Worm (Caenorhabditis elegans): ENCODE data around the gene F41H8.1.

The F41H8.1 gene

DNA sequence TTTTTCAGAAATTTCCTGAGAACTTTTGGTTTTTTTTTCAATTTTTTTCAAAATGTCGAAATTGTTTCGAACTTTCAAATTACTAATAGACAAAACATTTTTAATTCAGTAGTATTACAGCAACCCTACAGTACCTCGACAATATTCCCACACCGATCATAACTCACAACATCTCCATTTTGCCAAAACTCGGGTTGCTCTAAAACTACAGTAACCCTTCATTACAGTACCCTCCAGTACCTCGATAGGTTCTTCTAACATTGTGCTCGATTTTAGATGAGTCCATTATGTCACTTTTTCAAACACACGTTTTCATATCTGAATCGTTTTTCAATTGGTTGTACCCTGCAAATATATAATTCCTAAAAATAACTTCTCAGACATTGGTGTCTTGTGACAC, 15.6 kb downstream of the F41H8.1 start:
- peak; percentile 52 for TF ChIP-seq nhr-85 (tag)
- no peak for TF ChIP-seq swsn-7 (tag; optimal IDR thresholded peaks at IDR 0.05)
- TF ChIP-seq nhr-28 (tag; optimal IDR thresholded peaks at IDR 0.05), result no peak
- TF ChIP-seq tbx-2 (tag; optimal IDR thresholded peaks at IDR 0.05), result no peak
- TF ChIP-seq alr-1 (tag; optimal IDR thresholded peaks at IDR 0.05; ENCODE audit: borderline replicate concordance), result no peak
- TF ChIP-seq egl-27 (tag; optimal IDR thresholded peaks at IDR 0.05), result no peak
- TF ChIP-seq ceh-63 (GFP tag; optimal IDR thresholded peaks at IDR 0.05), result no peak
- TF ChIP-seq fkh-10 (GFP tag; optimal IDR thresholded peaks at IDR 0.05), result no peak
- TF ChIP-seq zip-4 (GFP tag; optimal IDR thresholded peaks at IDR 0.05), result no peak
- TF ChIP-seq unc-98 (GFP tag; IDR thresholded peaks at IDR 0.05), result no peak
- no peak for TF ChIP-seq rnt-1 (tag; optimal IDR thresholded peaks at IDR 0.05)
- no peak for TF ChIP-seq lin-39 (tag; optimal IDR thresholded peaks at IDR 0.05)
- no peak for TF ChIP-seq efl-1 (optimal IDR thresholded peaks at IDR 0.05)
- peak in 1 of 2 experiments; percentile 56 for TF ChIP-seq efl-1 (GFP tag; optimal IDR thresholded peaks at IDR 0.05 in 1 of 2)
- TF ChIP-seq lin-13 (GFP tag; optimal IDR thresholded peaks at IDR 0.05), result no peak

DNA sequence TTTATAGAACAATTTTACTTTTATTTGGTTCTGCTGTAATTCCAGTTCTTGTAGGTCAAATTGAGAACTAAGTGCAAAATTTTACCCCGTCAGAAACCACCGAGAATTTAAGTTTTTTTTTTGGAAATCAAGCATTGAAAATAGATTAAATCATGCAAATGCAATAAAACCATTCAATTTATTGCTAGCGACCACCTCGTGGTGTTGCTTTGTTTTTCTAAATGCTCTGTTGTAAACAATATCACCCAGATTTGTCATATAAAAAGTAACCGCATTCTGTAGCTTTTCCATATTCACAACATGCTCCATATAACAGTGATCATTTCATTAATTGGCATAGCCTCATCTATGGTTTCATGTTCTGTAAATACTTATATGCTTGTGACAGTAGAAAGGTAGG, 16.0 kb downstream of the F41H8.1 start, which contains the start of gene srbc-12:
TSS of gene srbc-12 (plus strand) at position 301 of the 400 bp plus-strand sequence.
- no peak for TF ChIP-seq zag-1 (tag; optimal IDR thresholded peaks at IDR 0.05)
- no peak for TF ChIP-seq ceh-8 (GFP tag; optimal IDR thresholded peaks at IDR 0.05)
- no peak for TF ChIP-seq Y116A8C.19 (tag; optimal IDR thresholded peaks at IDR 0.05; ENCODE audit: borderline replicate concordance)
- TF ChIP-seq hpl-2 (GFP tag; optimal IDR thresholded peaks at IDR 0.05), result no peak
- no peak for TF ChIP-seq fkh-10 (GFP tag; optimal IDR thresholded peaks at IDR 0.05)
- TF ChIP-seq elt-2 (tag; optimal IDR thresholded peaks at IDR 0.05), result no peak
- no peak for TF ChIP-seq zip-4 (GFP tag; optimal IDR thresholded peaks at IDR 0.05)
- no peak for TF ChIP-seq unc-130 (tag; optimal IDR thresholded peaks at IDR 0.05)
- no peak for TF ChIP-seq nhr-76 (tag; optimal IDR thresholded peaks at IDR 0.05)
- TF ChIP-seq dpl-1 (GFP tag; optimal IDR thresholded peaks at IDR 0.05), result no peak
- no peak for TF ChIP-seq egl-27 (tag; optimal IDR thresholded peaks at IDR 0.05)
- no peak for TF ChIP-seq snpc-4 (tag; optimal IDR thresholded peaks at IDR 0.05)
- no peak for TF ChIP-seq efl-3 (GFP tag; optimal IDR thresholded peaks at IDR 0.05)
- no peak for TF ChIP-seq ceh-88 (GFP tag; IDR thresholded peaks at IDR 0.05)
- no peak for TF ChIP-seq lin-14 (GFP tag; optimal IDR thresholded peaks at IDR 0.05)

DNA sequence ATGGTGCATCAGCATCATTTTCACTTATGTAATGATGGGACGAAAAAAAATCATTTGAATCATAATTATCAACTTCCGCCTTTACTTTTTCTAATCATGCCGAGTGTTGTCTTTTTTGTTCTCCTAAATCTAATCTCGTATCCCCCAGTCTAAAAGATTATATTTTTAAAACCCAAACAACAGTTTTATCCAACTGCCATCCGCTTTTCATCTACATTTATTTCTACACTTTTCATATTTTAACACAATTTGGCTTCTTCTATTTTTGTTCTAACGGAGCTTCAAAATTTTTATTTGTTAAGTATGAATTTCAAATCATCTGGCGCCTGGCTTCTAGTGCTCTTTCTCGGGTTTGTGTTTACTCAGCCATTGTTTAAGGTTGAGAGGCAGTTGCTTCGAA, 18.7 kb downstream of the F41H8.1 start, which contains the start of gene K09C6.3:
TSS of gene K09C6.3 (plus strand) at position 301 of the 400 bp plus-strand sequence.
- TF ChIP-seq lin-15B (tag; optimal IDR thresholded peaks at IDR 0.05) (no peak), pag-3 (tag; optimal IDR thresholded peaks at IDR 0.05; ENCODE audit: borderline replicate concordance, insufficient read depth) (no peak), snpc-4 (tag; optimal IDR thresholded peaks at IDR 0.05) (no peak), F16B12.6 (tag; optimal IDR thresholded peaks at IDR 0.05) (no peak), ceh-8 (GFP tag; optimal IDR thresholded peaks at IDR 0.05) (no peak), zip-4 (GFP tag; optimal IDR thresholded peaks at IDR 0.05) (no peak), Y116A8C.19 (tag; optimal IDR thresholded peaks at IDR 0.05; ENCODE audit: borderline replicate concordance) (no peak), nhr-85 (tag) (no peak)

DNA sequence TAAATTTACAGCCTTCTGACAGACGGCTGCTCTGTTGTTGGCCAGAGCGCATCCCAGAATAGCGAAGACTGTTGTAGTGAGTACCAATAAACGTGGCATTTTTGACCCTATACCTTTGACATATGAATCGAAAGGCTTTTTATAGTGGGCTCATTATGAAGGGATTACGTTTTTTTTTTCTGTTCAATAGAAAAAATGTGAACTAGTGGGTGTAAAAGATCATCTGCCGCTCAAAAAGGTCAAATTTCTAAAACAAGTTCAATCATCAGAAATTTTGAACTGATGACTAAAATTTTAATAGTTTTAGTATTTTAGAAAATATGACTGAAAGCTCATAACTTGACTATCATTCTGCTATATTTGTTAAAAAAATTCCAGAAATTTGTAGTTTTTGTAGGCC, 21.5 kb downstream of the F41H8.1 start, which contains the start of gene K09C6.9:
TSS of gene K09C6.9 (minus strand) at position 101 of the 400 bp plus-strand sequence.
- TF ChIP-seq pqm-1 (tag; optimal IDR thresholded peaks at IDR 0.05) (no peak), rnt-1 (tag; optimal IDR thresholded peaks at IDR 0.05) (no peak), grh-1 (GFP tag; IDR thresholded peaks at IDR 0.05) (no peak), vab-15 (tag; optimal IDR thresholded peaks at IDR 0.05) (no peak), unc-86 (tag; optimal IDR thresholded peaks at IDR 0.05) (no peak), sup-37 (GFP tag; optimal IDR thresholded peaks at IDR 0.05) (no peak), egl-27 (tag; optimal IDR thresholded peaks at IDR 0.05) (no peak), irx-1 (tag; optimal IDR thresholded peaks at IDR 0.05) (no peak), ceh-90 (tag; optimal IDR thresholded peaks at IDR 0.05) (no peak), mab-9 (GFP tag; IDR thresholded peaks at IDR 0.05) (no peak), C34B4.2 (tag; optimal IDR thresholded peaks at IDR 0.05) (no peak), ztf-4 (tag; optimal IDR thresholded peaks at IDR 0.05) (no peak), lsy-2 (tag; optimal IDR thresholded peaks at IDR 0.05) (no peak), nhr-237 (tag; optimal IDR thresholded peaks at IDR 0.05) (no peak), lin-35 (GFP tag; optimal IDR thresholded peaks at IDR 0.05) (no peak), fkh-8 (tag; optimal IDR thresholded peaks at IDR 0.05) (no peak), nhr-84 (tag; optimal IDR thresholded peaks at IDR 0.05) (no peak), elt-3 (tag; optimal IDR thresholded peaks at IDR 0.05) (no peak), ceh-8 (GFP tag; optimal IDR thresholded peaks at IDR 0.05) (no peak), aly-2 (tag; optimal IDR thresholded peaks at IDR 0.05) (no peak)

Data from whole organism, L1 larva.